Worm (Caenorhabditis elegans) whole organism, mixed stage, embryonic: ENCODE results near the gene C18D11.7.
"Not testable (repeated sequence)": the region's sequence is repeated elsewhere in the genome, so short reads cannot be mapped to it uniquely, and the experiment has no call there.

Experiments
- M03D4.4 ChIP-seq: sonication (generic microtip); optimal IDR thresholded peaks from 2 replicates; lab custom pipeline; 2017; ENCODE audit warnings: mild to moderate bottlenecking, missing genetic modification characterization, missing compliant biosample characterization
- bed-3 ChIP-seq: fragments of 200-800 bp; sonication (Bioruptor generic); optimal IDR thresholded peaks from 3 replicates; lab custom pipeline; 2018; ENCODE audit warnings: mild to moderate bottlenecking, missing genetic modification characterization, moderate library complexity, missing compliant biosample characterization
- blmp-1 ChIP-seq: fragments of 150-350 bp; optimal IDR thresholded peaks from 2 replicates; lab custom pipeline; 2014; ENCODE audit warnings: missing biosample characterization, missing genetic modification characterization
- ceh-39 ChIP-seq: fragments of 150-350 bp; optimal IDR thresholded peaks from 2 replicates; lab custom pipeline; 2014; ENCODE audit warnings: missing biosample characterization, missing genetic modification characterization
- ceh-43 ChIP-seq: fragments of 200-800 bp; sonication (Bioruptor generic); optimal IDR thresholded peaks from 2 replicates; lab custom pipeline; 2018; ENCODE audit warnings: mild to moderate bottlenecking, missing genetic modification characterization, moderate library complexity, missing compliant biosample characterization
- ceh-83 ChIP-seq: fragments of 200-800 bp; sonication (Bioruptor generic); optimal IDR thresholded peaks from 2 replicates; lab custom pipeline; 2018; ENCODE audit warnings: mild to moderate bottlenecking, missing genetic modification characterization, missing compliant biosample characterization
- ces-1 ChIP-seq: fragments of 150-350 bp; optimal IDR thresholded peaks from 2 replicates; lab custom pipeline; 2014; ENCODE audit warnings: missing biosample characterization, missing genetic modification reagents, missing genetic modification characterization
- cnd-1 ChIP-seq: fragments of 200-800 bp; sonication (Bioruptor generic); optimal IDR thresholded peaks from 2 replicates; lab custom pipeline; 2018; ENCODE audit warnings: mild to moderate bottlenecking, missing genetic modification characterization, missing compliant biosample characterization
- drap-1 ChIP-seq: fragments of 200-800 bp; sonication (Bioruptor generic); optimal IDR thresholded peaks from 3 replicates; lab custom pipeline; 2018; ENCODE audit warnings: mild to moderate bottlenecking, missing genetic modification characterization, missing compliant biosample characterization
- elt-1 ChIP-seq: sonication (generic microtip); optimal IDR thresholded peaks from 2 replicates; lab custom pipeline; 2017; ENCODE audit warnings: missing genetic modification characterization, mild to moderate bottlenecking, missing compliant biosample characterization, antibody characterized with exemption, moderate library complexity, borderline replicate concordance; ENCODE audit not compliant: insufficient read depth
- elt-3 ChIP-seq: fragments of 150-350 bp; optimal IDR thresholded peaks from 2 replicates; lab custom pipeline; 2014; ENCODE audit warnings: missing biosample characterization, missing genetic modification characterization
- flh-1 ChIP-seq: fragments of 200-800 bp; sonication (Bioruptor generic); optimal IDR thresholded peaks from 2 replicates; lab custom pipeline; 2018; ENCODE audit warnings: mild to moderate bottlenecking, missing genetic modification characterization, moderate library complexity, missing compliant biosample characterization
- ham-2 ChIP-seq: fragments of 200-800 bp; sonication (Bioruptor generic); optimal IDR thresholded peaks from 2 replicates; lab custom pipeline; 2018; ENCODE audit warnings: mild to moderate bottlenecking, missing genetic modification characterization, missing compliant biosample characterization
- lin-13 ChIP-seq: fragments of 150-350 bp; optimal IDR thresholded peaks from 2 replicates; lab custom pipeline; 2014; ENCODE audit warnings: missing biosample characterization, missing genetic modification characterization
- lin-32 ChIP-seq: fragments of 200-800 bp; sonication (Bioruptor generic); optimal IDR thresholded peaks from 2 replicates; lab custom pipeline; 2018; ENCODE audit warnings: mild to moderate bottlenecking, missing genetic modification characterization, missing compliant biosample characterization
- lsy-2 ChIP-seq: fragments of 150-350 bp; optimal IDR thresholded peaks from 2 replicates; lab custom pipeline; 2014; ENCODE audit warnings: missing biosample characterization, missing genetic modification characterization
- mab-5 ChIP-seq: fragments of 150-350 bp; optimal IDR thresholded peaks from 2 replicates; lab custom pipeline; 2014; ENCODE audit warnings: missing biosample characterization, missing genetic modification characterization
- mls-2 ChIP-seq: sonication (generic microtip); optimal IDR thresholded peaks from 2 replicates; lab custom pipeline; 2016; ENCODE audit warnings: mild to moderate bottlenecking, missing genetic modification characterization, moderate library complexity, missing compliant biosample characterization
- nhr-12 ChIP-seq: fragments of 150-350 bp; optimal IDR thresholded peaks from 2 replicates; lab custom pipeline; 2014; ENCODE audit warnings: missing biosample characterization, missing genetic modification characterization
- nhr-2 ChIP-seq: fragments of 150-350 bp; optimal IDR thresholded peaks from 2 replicates; lab custom pipeline; 2014; ENCODE audit warnings: missing biosample characterization, missing genetic modification characterization
- nhr-237 ChIP-seq: fragments of 150-350 bp; optimal IDR thresholded peaks from 2 replicates; lab custom pipeline; 2014; ENCODE audit warnings: missing biosample characterization, missing genetic modification characterization
- nhr-28 ChIP-seq: fragments of 150-350 bp; optimal IDR thresholded peaks from 2 replicates; lab custom pipeline; 2014; ENCODE audit warnings: missing biosample characterization, missing genetic modification characterization
- nhr-76 ChIP-seq: sonication (generic microtip); optimal IDR thresholded peaks from 2 replicates; lab custom pipeline; 2017; ENCODE audit warnings: missing biosample characterization, missing genetic modification characterization
- pha-4 ChIP-seq: fragments of 150-350 bp; optimal IDR thresholded peaks from 2 replicates; lab custom pipeline; 2018; ENCODE audit warnings: missing biosample characterization, missing genetic modification reagents, missing genetic modification characterization
- sem-2 ChIP-seq: fragments of 200-800 bp; sonication (Bioruptor generic); optimal IDR thresholded peaks from 2 replicates; lab custom pipeline; 2018; ENCODE audit warnings: mild to moderate bottlenecking, missing genetic modification characterization, missing compliant biosample characterization
- snpc-4 ChIP-seq: fragments of 150-350 bp; optimal IDR thresholded peaks from 2 replicates; lab custom pipeline; 2014; ENCODE audit warnings: missing biosample characterization, missing genetic modification characterization
- sptf-1 ChIP-seq: sonication (generic microtip); optimal IDR thresholded peaks from 2 replicates; lab custom pipeline; 2017; ENCODE audit warnings: mild to moderate bottlenecking, missing genetic modification characterization, moderate library complexity, missing compliant biosample characterization
- tbx-8 ChIP-seq: fragments of 200-800 bp; sonication (Bioruptor generic); optimal IDR thresholded peaks from 2 replicates; lab custom pipeline; 2018; ENCODE audit warnings: mild to moderate bottlenecking, missing genetic modification characterization, moderate library complexity, missing compliant biosample characterization
- unc-120 ChIP-seq: sonication (generic microtip); optimal IDR thresholded peaks from 2 replicates; lab custom pipeline; 2017; ENCODE audit warnings: missing genetic modification characterization, missing compliant biosample characterization; ENCODE audit not compliant: poor library complexity, severe bottlenecking
- unc-39 ChIP-seq: fragments of 150-350 bp; optimal IDR thresholded peaks from 2 replicates; lab custom pipeline; 2014; ENCODE audit warnings: missing biosample characterization, missing genetic modification characterization
- unc-62 ChIP-seq: fragments of 150-350 bp; optimal IDR thresholded peaks from 2 replicates; lab custom pipeline; 2014; ENCODE audit warnings: missing biosample characterization, missing genetic modification reagents, missing genetic modification characterization
- zip-8 ChIP-seq: fragments of 150-350 bp; optimal IDR thresholded peaks from 2 replicates; lab custom pipeline; 2014; ENCODE audit warnings: missing biosample characterization, missing genetic modification characterization
- ztf-11 ChIP-seq: fragments of 150-350 bp; optimal IDR thresholded peaks from 2 replicates; lab custom pipeline; 2014; ENCODE audit warnings: missing biosample characterization, missing genetic modification characterization

Gene C18D11.7

DNA sequence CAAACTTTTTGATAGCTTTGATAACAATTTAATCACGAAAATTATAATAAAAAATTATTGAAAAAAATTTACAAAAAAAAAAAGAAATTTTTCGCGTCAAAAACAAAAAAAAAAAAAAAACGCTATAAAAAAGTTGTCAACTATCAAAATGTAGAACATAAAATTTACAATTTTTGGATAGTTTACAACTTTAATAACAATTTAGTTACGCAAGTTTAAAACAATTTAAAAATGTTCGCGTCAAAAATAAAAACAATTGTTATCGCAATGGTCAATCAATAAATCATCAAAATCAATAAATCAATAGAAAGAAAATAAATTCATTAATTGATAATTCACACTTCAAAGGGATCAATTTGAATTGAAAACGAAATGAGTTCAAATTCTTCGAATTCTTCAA lies 19.2 kb downstream of the C18D11.7 start, which contains the start of gene C24H11.1:
Gene C24H11.1 (plus strand): TSS at position 301 of the 400 bp plus-strand sequence.
- not testable (repeated sequence) for TF ChIP-seq blmp-1; snpc-4 (tag; lab: Kevin White, UChicago); elt-3 (tag; lab: Kevin White, UChicago)

DNA sequence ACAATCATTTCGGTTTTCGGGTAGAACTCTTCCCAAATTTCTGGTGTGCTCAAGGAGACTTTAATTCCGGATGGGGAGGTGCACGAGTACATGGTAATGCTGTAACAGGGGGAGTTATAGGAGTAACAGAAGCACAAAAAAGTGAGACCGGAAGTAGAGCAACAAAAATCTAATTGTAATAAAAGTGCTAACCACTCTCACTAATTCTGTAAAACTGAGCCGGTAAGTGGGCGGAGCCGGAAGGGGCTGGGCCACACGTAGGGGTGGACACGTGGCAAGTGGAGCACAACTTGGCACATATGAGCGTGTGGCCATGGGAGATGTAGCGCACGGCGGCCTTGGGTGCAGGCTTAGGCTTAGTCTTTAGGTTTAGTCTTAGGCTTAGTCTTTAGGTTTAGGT lies 20.6 kb downstream of the C18D11.7 start, which contains the start of gene tbx-38:
Gene tbx-38 (minus strand): TSS at position 101 of the 400 bp plus-strand sequence.
- TF ChIP-seq drap-1 (GFP tag; lab: Kevin White, UChicago) = no peak
- no peak for TF ChIP-seq cnd-1
- TF ChIP-seq tbx-8 = no peak
- TF ChIP-seq snpc-4 (tag; lab: Kevin White, UChicago) = no peak
- no peak for TF ChIP-seq unc-39 (tag; lab: Kevin White, UChicago)
- no peak for TF ChIP-seq nhr-2 (tag; lab: Kevin White, UChicago)
- no peak for TF ChIP-seq M03D4.4
- TF ChIP-seq blmp-1 = no peak
- TF ChIP-seq ceh-43 (GFP tag; lab: Kevin White, UChicago) = no peak
- TF ChIP-seq unc-120 (tag; lab: Kevin White, UChicago) = no peak
- no peak for TF ChIP-seq mab-5 (tag; lab: Kevin White, UChicago)
- no peak for TF ChIP-seq ham-2 (GFP tag; lab: Kevin White, UChicago)
- TF ChIP-seq nhr-12 (tag; lab: Kevin White, UChicago) = no peak
- no peak for TF ChIP-seq sem-2 (GFP tag; lab: Kevin White, UChicago)
- TF ChIP-seq nhr-237 (tag; lab: Kevin White, UChicago) = no peak
- TF ChIP-seq ces-1 (GFP tag; lab: Kevin White, UChicago) = no peak
- TF ChIP-seq elt-3 (tag; lab: Kevin White, UChicago) = no peak
- TF ChIP-seq ztf-11 (tag; lab: Kevin White, UChicago) = no peak
- TF ChIP-seq ceh-39 (tag; lab: Kevin White, UChicago) = no peak

DNA sequence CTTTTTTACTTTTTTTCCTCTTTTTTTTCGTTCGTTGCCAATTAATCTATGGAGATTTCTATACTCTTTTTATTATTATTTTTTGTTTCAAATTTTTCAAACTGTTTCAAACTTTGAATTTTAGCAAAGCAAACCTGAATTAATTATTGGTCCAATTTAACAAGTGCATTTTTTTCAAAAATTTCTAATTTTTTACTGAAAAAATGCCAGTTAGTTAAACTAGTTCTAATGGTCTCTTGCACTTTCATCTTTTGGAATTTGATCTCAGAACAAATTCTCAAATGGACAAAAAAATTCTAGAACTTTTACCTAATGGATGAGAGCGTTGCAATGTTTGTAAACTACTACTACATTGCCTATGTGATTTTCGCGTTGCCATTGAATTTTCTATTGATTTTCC lies 24.8 kb downstream of the C18D11.7 start, which contains the start of gene srd-74:
Gene srd-74 (plus strand): TSS at position 301 of the 400 bp plus-strand sequence.
- TF ChIP-seq drap-1 (GFP tag; lab: Kevin White, UChicago) (no peak), nhr-12 (tag; lab: Kevin White, UChicago) (no peak), bed-3 (GFP tag; lab: Kevin White, UChicago) (no peak), mls-2 (no peak), ceh-83 (GFP tag; lab: Kevin White, UChicago) (no peak), mab-5 (tag; lab: Kevin White, UChicago) (no peak)

DNA sequence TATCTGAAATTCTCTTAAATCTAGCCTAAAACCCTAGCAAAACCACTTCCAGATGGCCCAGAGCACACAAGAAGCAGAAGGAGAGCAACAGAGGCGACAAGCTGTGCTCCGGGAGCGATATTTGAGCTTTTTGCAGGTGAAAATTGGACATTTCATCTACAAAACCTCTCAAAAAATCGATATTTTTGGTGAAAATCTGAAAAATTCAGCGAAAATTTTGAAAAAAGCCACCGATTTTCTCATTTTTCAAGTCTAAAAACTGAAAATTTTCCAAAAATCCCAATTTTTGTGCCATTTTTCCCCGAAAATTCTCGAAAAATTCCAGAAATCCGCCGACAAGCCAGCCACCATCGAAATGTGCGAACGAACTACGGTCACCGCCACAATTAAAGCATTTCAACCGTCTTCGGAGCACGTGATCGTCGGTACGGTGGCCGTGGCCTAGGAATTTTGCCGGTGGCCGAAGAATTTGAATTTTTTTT lies 26.4 kb downstream of the C18D11.7 start, which contains the start of gene C24H11.5:
Gene C24H11.5 (plus strand): TSS at position 51 of the 482 bp plus-strand sequence.
- TF ChIP-seq sptf-1 (tag; lab: Kevin White, UChicago) (no peak), lin-13 (tag; lab: Kevin White, UChicago) (no peak), lin-32 (GFP tag; lab: Kevin White, UChicago) (no peak), unc-39 (tag; lab: Kevin White, UChicago) (no peak), ceh-43 (GFP tag; lab: Kevin White, UChicago) (no peak), sem-2 (GFP tag; lab: Kevin White, UChicago) (no peak), zip-8 (tag; lab: Kevin White, UChicago) (no peak), M03D4.4 (no peak), nhr-28 (no peak), ztf-11 (tag; lab: Kevin White, UChicago) (no peak), nhr-12 (tag; lab: Kevin White, UChicago) (no peak), nhr-76 (tag; lab: Kevin White, UChicago) (no peak), pha-4 (tag; lab: Kevin White, UChicago) (no peak), blmp-1 (no peak), mls-2 (no peak), cnd-1 (no peak), lsy-2 (no peak), ces-1 (GFP tag; lab: Kevin White, UChicago) (no peak), ceh-83 (GFP tag; lab: Kevin White, UChicago) (no peak)
- TF ChIP-seq, all 35 proteins: peak for 0

DNA sequence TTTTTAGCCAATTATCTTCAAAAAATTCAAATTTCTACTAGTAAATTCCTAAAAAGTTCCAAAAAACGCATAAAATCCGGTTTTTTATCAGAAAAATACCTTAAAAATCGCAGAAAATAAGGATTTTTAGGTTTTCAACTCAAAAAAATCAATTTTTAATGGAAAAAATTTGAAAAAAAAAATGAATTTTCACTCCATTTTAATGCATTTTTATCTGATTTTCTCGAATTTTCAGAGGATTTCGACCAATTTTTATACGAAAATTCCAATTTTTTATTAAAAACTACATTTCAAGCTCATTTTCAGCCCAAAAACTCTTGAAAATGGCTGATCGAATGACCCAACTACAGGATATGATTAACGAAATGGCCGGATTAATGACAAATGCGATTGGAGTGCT lies 29.3 kb downstream of the C18D11.7 start, which contains the start of gene mdt-21:
Gene mdt-21 (plus strand): TSS at position 301 of the 400 bp plus-strand sequence.
- TF ChIP-seq ham-2 (GFP tag; lab: Kevin White, UChicago) (no peak), M03D4.4 (no peak), nhr-2 (tag; lab: Kevin White, UChicago) (no peak), elt-3 (tag; lab: Kevin White, UChicago) (no peak), unc-62 (GFP tag; lab: Kevin White, UChicago) (no peak), flh-1 (GFP tag; lab: Kevin White, UChicago) (no peak), pha-4 (tag; lab: Kevin White, UChicago) (no peak), elt-1 (tag; lab: Kevin White, UChicago) (no peak), tbx-8 (no peak), drap-1 (GFP tag; lab: Kevin White, UChicago) (no peak), ceh-43 (GFP tag; lab: Kevin White, UChicago) (no peak), zip-8 (tag; lab: Kevin White, UChicago) (no peak), mab-5 (tag; lab: Kevin White, UChicago) (no peak), nhr-76 (tag; lab: Kevin White, UChicago) (no peak), cnd-1 (no peak), unc-120 (tag; lab: Kevin White, UChicago) (no peak), nhr-237 (tag; lab: Kevin White, UChicago) (no peak), snpc-4 (tag; lab: Kevin White, UChicago) (no peak)
